Fruit fly (Drosophila melanogaster) whole organism, prepupa: ENCODE results near the gene Polr2A.

ENCODE experiments used
- Blimp-1 ChIP-seq: fragments of 200-800 bp; sonication (Bioruptor generic); optimal IDR thresholded peaks from 3 replicates; lab custom pipeline; 2017; ENCODE audit warnings: missing biosample characterization, missing genetic modification characterization, mild to moderate bottlenecking, moderate library complexity, missing genetic modification reagents
- CG10631 ChIP-seq: fragments of 200-800 bp; sonication (Bioruptor generic); optimal IDR thresholded peaks from 2 replicates; lab custom pipeline; 2016; ENCODE audit warnings: missing biosample characterization, missing genetic modification characterization
- CG10669 ChIP-seq: fragments of 200-800 bp; sonication (Bioruptor generic); optimal IDR thresholded peaks from 3 replicates; lab custom pipeline; 2018; ENCODE audit warnings: missing biosample characterization, mild to moderate bottlenecking, missing genetic modification characterization, moderate library complexity
- CG11902 ChIP-seq: fragments of 200-800 bp; sonication (Bioruptor generic); optimal IDR thresholded peaks from 3 replicates; lab custom pipeline; 2016; ENCODE audit warnings: missing biosample characterization, missing genetic modification characterization
- CG15336 ChIP-seq: fragments of 200-800 bp; sonication (Bioruptor generic); IDR thresholded peaks from 2 replicates; pipeline ENCODE4 v1.3.6; 2022; ENCODE audit warnings: missing biosample characterization, missing genetic modification characterization
- CG16779 ChIP-seq: fragments of 200-800 bp; sonication (Bioruptor generic); optimal IDR thresholded peaks from 3 replicates; lab custom pipeline; 2017; ENCODE audit warnings: missing biosample characterization, mild to moderate bottlenecking, missing genetic modification characterization
- CG31627 ChIP-seq: fragments of 200-800 bp; sonication (Bioruptor generic); optimal IDR thresholded peaks from 3 replicates; lab custom pipeline; 2016; ENCODE audit warnings: missing biosample characterization, missing genetic modification characterization
- CG32006 ChIP-seq: fragments of 200-800 bp; sonication (Bioruptor generic); optimal IDR thresholded peaks from 3 replicates; lab custom pipeline; 2017; ENCODE audit warnings: missing biosample characterization, mild to moderate bottlenecking, missing genetic modification characterization
- CG34406 ChIP-seq: fragments of 200-800 bp; sonication (Bioruptor generic); optimal IDR thresholded peaks from 3 replicates; lab custom pipeline; 2016; ENCODE audit warnings: missing biosample characterization, missing genetic modification characterization
- CG3919 ChIP-seq: fragments of 200-800 bp; sonication (Bioruptor generic); optimal IDR thresholded peaks from 3 replicates; lab custom pipeline; 2016; ENCODE audit warnings: missing biosample characterization, missing genetic modification characterization
- CG4318 ChIP-seq: fragments of 200-800 bp; sonication (Bioruptor generic); optimal IDR thresholded peaks from 3 replicates; lab custom pipeline; 2017; ENCODE audit warnings: missing biosample characterization, mild to moderate bottlenecking, missing genetic modification characterization
- CG6163 ChIP-seq: fragments of 200-800 bp; sonication (Bioruptor generic); IDR thresholded peaks from 3 replicates; pipeline ENCODE4 v1.3.6; 2022; ENCODE audit warnings: missing biosample characterization, missing genetic modification characterization
- CG6276 ChIP-seq: fragments of 200-800 bp; sonication (Bioruptor generic); optimal IDR thresholded peaks from 2 replicates; lab custom pipeline; 2017; ENCODE audit warnings: missing biosample characterization, mild to moderate bottlenecking, missing genetic modification characterization
- CG6792 ChIP-seq: fragments of 200-800 bp; sonication (Bioruptor generic); optimal IDR thresholded peaks from 3 replicates; lab custom pipeline; 2016; ENCODE audit warnings: missing biosample characterization, missing genetic modification characterization
- CG6808 ChIP-seq: fragments of 200-800 bp; sonication (Bioruptor generic); optimal IDR thresholded peaks from 3 replicates; lab custom pipeline; 2017; ENCODE audit warnings: missing biosample characterization, missing genetic modification characterization, mild to moderate bottlenecking, moderate library complexity, missing genetic modification reagents
- CG6854 ChIP-seq: fragments of 200-800 bp; sonication (Bioruptor generic); optimal IDR thresholded peaks from 2 replicates; lab custom pipeline; 2017; ENCODE audit warnings: missing biosample characterization, mild to moderate bottlenecking, missing genetic modification characterization
- CG8119 ChIP-seq: fragments of 200-800 bp; sonication (Bioruptor generic); IDR thresholded peaks from 3 replicates; pipeline ENCODE4 v1.3.6; 2022; ENCODE audit warnings: missing biosample characterization, missing genetic modification characterization
- CG8632 ChIP-seq: fragments of 200-800 bp; sonication (Bioruptor generic); optimal IDR thresholded peaks from 3 replicates; lab custom pipeline; 2016; ENCODE audit warnings: missing biosample characterization, missing genetic modification characterization
- CG9139 ChIP-seq: fragments of 200-800 bp; sonication (Bioruptor generic); optimal IDR thresholded peaks from 3 replicates; lab custom pipeline; 2017; ENCODE audit warnings: missing biosample characterization, mild to moderate bottlenecking, missing genetic modification characterization
- Eip78C ChIP-seq: fragments of 200-800 bp; sonication (Bioruptor generic); peaks from one replicate; lab custom pipeline; 2016; ENCODE audit warnings: missing biosample characterization, missing genetic modification characterization
- Ets21C ChIP-seq: fragments of 200-800 bp; sonication (Bioruptor generic); optimal IDR thresholded peaks from 3 replicates; lab custom pipeline; 2016; ENCODE audit warnings: missing biosample characterization, missing genetic modification characterization
- Ets96B ChIP-seq: fragments of 200-800 bp; optimal IDR thresholded peaks from 2 replicates; lab custom pipeline; 2019; ENCODE audit warnings: missing biosample characterization, mild to moderate bottlenecking, missing genetic modification characterization, moderate library complexity
- Lpt ChIP-seq: fragments of 200-800 bp; sonication (Bioruptor generic); optimal IDR thresholded peaks from 3 replicates; lab custom pipeline; 2016; ENCODE audit warnings: missing biosample characterization, missing genetic modification characterization
- Met ChIP-seq: fragments of 200-800 bp; sonication (Bioruptor generic); optimal IDR thresholded peaks from 3 replicates; lab custom pipeline; 2016; ENCODE audit warnings: missing biosample characterization, missing genetic modification characterization
- OdsH ChIP-seq: fragments of 200-800 bp; sonication (Bioruptor generic); optimal IDR thresholded peaks from 3 replicates; lab custom pipeline; 2016; ENCODE audit warnings: missing biosample characterization, missing genetic modification characterization
- Sox102F ChIP-seq: fragments of 200-800 bp; sonication (Bioruptor generic); optimal IDR thresholded peaks from 2 replicates; lab custom pipeline; 2016; ENCODE audit warnings: missing biosample characterization, mild to moderate bottlenecking, missing genetic modification characterization
- Sox14 ChIP-seq: fragments of 200-800 bp; sonication (Bioruptor generic); optimal IDR thresholded peaks from 3 replicates; lab custom pipeline; 2016; ENCODE audit warnings: missing biosample characterization, missing genetic modification characterization
- Sox15 ChIP-seq: fragments of 200-800 bp; sonication (Bioruptor generic); optimal IDR thresholded peaks from 3 replicates; lab custom pipeline; 2016; ENCODE audit warnings: missing biosample characterization, missing genetic modification characterization
- cyc ChIP-seq: fragments of 200-800 bp; sonication (Bioruptor generic); optimal IDR thresholded peaks from 3 replicates; lab custom pipeline; 2016; ENCODE audit warnings: missing biosample characterization, missing genetic modification characterization
- dsx ChIP-seq: fragments of 200-800 bp; optimal IDR thresholded peaks from 3 replicates; lab custom pipeline; 2019; ENCODE audit warnings: missing biosample characterization, mild to moderate bottlenecking, missing genetic modification characterization, moderate library complexity; ENCODE audit not compliant: poor library complexity, severe bottlenecking
- eg ChIP-seq: fragments of 200-800 bp; sonication (Bioruptor generic); IDR thresholded peaks from 3 replicates; pipeline ENCODE4 v1.3.6; 2022; ENCODE audit warnings: missing biosample characterization, missing genetic modification characterization
- fd59A ChIP-seq: fragments of 200-800 bp; sonication (Bioruptor generic); optimal IDR thresholded peaks from 2 replicates; lab custom pipeline; 2017; ENCODE audit warnings: missing biosample characterization, mild to moderate bottlenecking, missing genetic modification characterization, missing genetic modification reagents
- fkh ChIP-seq: fragments of 200-800 bp; sonication (Bioruptor generic); optimal IDR thresholded peaks from 3 replicates; lab custom pipeline; 2017; ENCODE audit warnings: missing biosample characterization, mild to moderate bottlenecking, missing genetic modification characterization, moderate library complexity
- lz ChIP-seq: fragments of 200-800 bp; sonication (Bioruptor generic); optimal IDR thresholded peaks from 3 replicates; lab custom pipeline; 2016; ENCODE audit warnings: missing biosample characterization, missing genetic modification characterization
- net ChIP-seq: fragments of 200-800 bp; sonication (Bioruptor generic); optimal IDR thresholded peaks from 3 replicates; lab custom pipeline; 2016; ENCODE audit warnings: missing biosample characterization, missing genetic modification characterization
- pdm3 ChIP-seq: fragments of 200-800 bp; sonication (Bioruptor generic); optimal IDR thresholded peaks from 3 replicates; lab custom pipeline; 2016; ENCODE audit warnings: missing biosample characterization, missing genetic modification characterization
- salr ChIP-seq, 2 experiments: fragments of 200-800 bp; sonication (Bioruptor generic); optimal IDR thresholded peaks; 3 replicates each; lab custom pipeline; 2016 to 2018; ENCODE audit warnings: missing biosample characterization in 2 of 2, missing genetic modification characterization in 2 of 2, mild to moderate bottlenecking in 1 of 2
- ss ChIP-seq, 2 experiments: fragments of 200-800 bp; sonication (Bioruptor generic); optimal IDR thresholded peaks; 2 replicates in 1 of 2; 3 replicates in 1 of 2; lab custom pipeline; 2017 to 2018; ENCODE audit warnings: mild to moderate bottlenecking in 2 of 2, missing biosample characterization in 2 of 2, missing genetic modification characterization in 2 of 2, moderate library complexity in 1 of 2
- svp ChIP-seq: fragments of 200-800 bp; sonication (Bioruptor generic); peaks from one replicate; lab custom pipeline; 2016; ENCODE audit warnings: missing biosample characterization, missing genetic modification characterization
- topi ChIP-seq: fragments of 200-800 bp; sonication (Bioruptor generic); optimal IDR thresholded peaks from 3 replicates; lab custom pipeline; 2016; ENCODE audit warnings: missing biosample characterization, missing genetic modification characterization
- vri ChIP-seq: fragments of 200-800 bp; sonication (Bioruptor generic); optimal IDR thresholded peaks from 3 replicates; lab custom pipeline; 2016; ENCODE audit warnings: missing biosample characterization, mild to moderate bottlenecking, missing genetic modification characterization

Gene Polr2A

DNA sequence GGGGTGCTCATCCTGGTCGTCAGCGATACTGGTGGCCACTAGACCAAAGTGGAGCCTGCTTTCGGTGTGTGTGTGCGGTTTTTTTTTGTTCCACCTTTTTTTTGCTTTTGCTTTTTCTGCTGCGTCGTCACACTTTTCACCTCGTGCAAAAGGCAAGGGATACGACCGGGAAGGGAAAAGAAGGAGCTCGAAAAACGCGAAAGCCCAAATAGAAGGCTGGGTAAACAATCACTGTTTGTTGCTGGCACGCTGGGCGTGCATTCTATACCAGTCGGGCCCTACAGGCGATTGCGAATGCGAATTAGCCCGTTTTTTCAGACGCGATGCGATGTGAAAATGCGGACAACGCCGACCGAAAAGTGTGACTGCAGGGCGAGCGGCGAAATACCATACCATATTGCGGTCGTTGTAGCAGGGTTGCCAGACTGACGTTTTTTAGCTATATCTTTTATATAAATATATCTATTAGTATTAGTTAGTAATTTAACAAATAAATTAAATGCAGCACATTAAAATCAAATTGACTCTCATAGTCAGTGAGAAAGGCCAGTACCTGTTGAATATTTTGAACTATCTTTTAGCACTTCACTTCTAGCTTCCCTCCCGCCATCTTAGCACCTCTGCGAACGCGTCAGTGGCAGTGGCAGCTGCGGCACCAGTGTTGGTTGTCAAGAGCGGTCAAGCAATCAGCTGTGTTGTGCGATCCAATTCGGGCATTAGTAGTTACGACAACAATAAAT lies at the start of gene Polr2A, which contains the start of gene CG11699 (continued):
- TF ChIP-seq Ets96B (tag; lab: Kevin White, UChicago) (peak; percentile 31), Ets21C (no peak), CG6276 (no peak), Sox15 (GFP tag; lab: Kevin White, UChicago) (peak; percentile 12), ss (GFP tag; optimal IDR thresholded peaks at IDR 0.05; lab: Kevin White, UChicago) (peak; percentile 64 to 70), svp (GFP tag; lab: Kevin White, UChicago) (no peak), fkh (GFP tag; lab: Kevin White, UChicago) (no peak), Sox14 (peak; percentile 11), Blimp-1 (no peak)

DNA sequence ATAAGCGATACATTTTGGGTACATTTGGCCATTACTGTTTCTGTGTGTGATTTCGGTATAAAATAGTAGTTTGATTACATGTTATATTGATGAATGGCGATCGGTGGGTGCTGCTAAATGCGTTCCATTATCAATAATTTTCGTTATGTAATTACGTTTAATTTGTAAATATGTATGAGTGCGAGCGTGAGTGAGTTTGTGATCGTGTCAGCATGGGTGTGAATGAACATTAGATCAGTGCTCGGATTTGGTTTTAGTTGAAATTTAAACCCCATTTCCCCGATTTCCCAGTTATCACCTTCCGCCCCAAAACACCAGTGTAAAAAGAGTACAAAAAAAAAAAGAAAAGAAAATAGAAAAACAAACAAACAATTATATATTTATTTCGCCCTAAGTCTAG lies 49.5 kb upstream of the Polr2A start:
- no peak for TF ChIP-seq CG8632
- no peak for TF ChIP-seq fd59A
- TF ChIP-seq cyc, result no peak
- TF ChIP-seq CG9139, result no peak
- TF ChIP-seq CG34406, result no peak

- no peak for TF ChIP-seq Sox102F
- TF ChIP-seq CG16779 (tag; lab: Kevin White, UChicago), result no peak
- peak; percentile 4 for TF ChIP-seq Lpt
- peak; percentile 63 to 76 for TF ChIP-seq ss (GFP tag; optimal IDR thresholded peaks at IDR 0.05; lab: Kevin White, UChicago)
- TF ChIP-seq pdm3 (GFP tag; lab: Kevin White, UChicago), result no peak
- peak; percentile 40 for TF ChIP-seq CG6854 (GFP tag; lab: Kevin White, UChicago)
- no peak for TF ChIP-seq CG6792 (GFP tag; lab: Kevin White, UChicago)
- TF ChIP-seq CG15336 (GFP tag; lab: Robert Waterston, UW), result peak; percentile 48; the same call in 1 of the 2 replicates
- TF ChIP-seq OdsH, result no peak
- no peak for TF ChIP-seq CG10669 (GFP tag; lab: Kevin White, UChicago)
- TF ChIP-seq Eip78C, result no peak
- TF ChIP-seq CG3919 (GFP tag; lab: Kevin White, UChicago), result no peak
- no peak for TF ChIP-seq CG10631 (GFP tag; lab: Kevin White, UChicago)
- no peak for TF ChIP-seq salr (GFP tag; optimal IDR thresholded peaks at IDR 0.05; lab: Kevin White, UChicago)
- TF ChIP-seq lz (GFP tag; lab: Kevin White, UChicago), result no peak
- TF ChIP-seq topi (GFP tag; lab: Kevin White, UChicago), result no peak
- no peak for TF ChIP-seq CG11902 (GFP tag; lab: Kevin White, UChicago)
- no peak for TF ChIP-seq Met (GFP tag; lab: Kevin White, UChicago)
- no peak for TF ChIP-seq Sox14
- peak; percentile 25; the same call in 1 of the 3 replicates for TF ChIP-seq CG8119 (GFP tag; lab: Robert Waterston, UW)
- no peak for TF ChIP-seq CG32006
- peak; percentile 65; the same call in 1 of the 3 replicates for TF ChIP-seq CG6163
- no peak for TF ChIP-seq CG8632
Measured at dm6 chrX:11616496-11616952, 46.4 kb upstream of the Polr2A start.

DNA sequence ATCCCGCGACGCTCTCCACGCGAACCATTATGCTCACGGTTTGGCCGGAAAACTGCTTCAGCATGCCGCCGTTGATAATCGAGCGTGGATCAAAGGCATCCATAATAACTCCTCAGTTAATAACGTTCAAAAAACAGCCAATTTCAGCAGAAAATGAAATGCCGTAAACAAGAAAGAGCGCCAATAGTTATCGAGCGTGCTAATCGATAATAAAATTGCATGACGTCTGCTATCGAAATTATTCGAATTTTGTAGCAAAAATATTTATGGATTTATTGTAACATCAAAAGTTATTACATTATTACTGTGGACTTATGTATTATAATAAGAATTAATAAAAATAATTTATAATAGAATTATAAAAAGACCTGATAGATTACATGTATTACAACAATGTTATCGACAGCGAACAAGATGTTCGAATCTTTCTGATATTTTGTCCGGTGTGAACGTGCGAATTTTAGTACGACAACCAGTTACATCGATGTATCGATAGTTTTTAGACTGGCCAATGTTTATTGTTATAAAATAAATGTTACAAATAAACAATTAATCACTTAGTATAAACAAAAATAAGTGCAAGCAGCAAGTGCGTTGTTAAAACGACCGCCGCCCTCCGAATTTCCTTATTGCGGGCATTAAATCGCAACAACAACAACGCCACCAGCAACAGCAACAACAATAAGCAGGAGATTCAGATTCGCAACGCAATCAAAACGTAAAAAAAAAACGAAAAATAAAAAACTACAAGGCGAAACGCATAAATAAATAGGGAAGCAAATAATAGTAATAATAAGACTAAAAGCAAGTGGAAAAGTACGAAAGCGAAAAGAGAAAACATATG lies 45.7 kb upstream of the Polr2A start, which contains the start of the genes RPA3 and Met:
Gene RPA3 (minus strand): TSS at position 189 of the 844 bp plus-strand sequence.
Gene Met (plus strand): TSS at position 473 of the 844 bp plus-strand sequence.
- TF ChIP-seq salr (GFP tag; optimal IDR thresholded peaks at IDR 0.05; lab: Kevin White, UChicago) (no peak), CG10631 (GFP tag; lab: Kevin White, UChicago) (no peak), CG6808 (peak; percentile 56), net (GFP tag; lab: Kevin White, UChicago) (no peak), CG6163 (no peak), CG4318 (no peak), fkh (GFP tag; lab: Kevin White, UChicago) (peak; percentile 47), Blimp-1 (no peak), dsx (GFP tag; lab: Kevin White, UChicago) (peak; percentile 46), Eip78C (peak; percentile 46), Sox102F (no peak), CG6276 (no peak), eg (GFP tag; lab: Robert Waterston, UW) (0 out of 3 replicates have a peak, but pooled peaks have one; percentile 17), CG11902 (GFP tag; lab: Kevin White, UChicago) (no peak), pdm3 (GFP tag; lab: Kevin White, UChicago) (no peak), CG6854 (GFP tag; lab: Kevin White, UChicago) (no peak), ss (GFP tag; optimal IDR thresholded peaks at IDR 0.05; lab: Kevin White, UChicago) (no peak), vri (GFP tag; lab: Kevin White, UChicago) (no peak), CG31627 (GFP tag; lab: Kevin White, UChicago) (no peak)
